Worm (Caenorhabditis elegans): Measurements from ENCODE around the gene Y46G5A.7.
"Not testable (repeated sequence)": the region's sequence is repeated elsewhere in the genome, so short reads cannot be mapped to it uniquely, and the experiment has no call there.

DNA sequence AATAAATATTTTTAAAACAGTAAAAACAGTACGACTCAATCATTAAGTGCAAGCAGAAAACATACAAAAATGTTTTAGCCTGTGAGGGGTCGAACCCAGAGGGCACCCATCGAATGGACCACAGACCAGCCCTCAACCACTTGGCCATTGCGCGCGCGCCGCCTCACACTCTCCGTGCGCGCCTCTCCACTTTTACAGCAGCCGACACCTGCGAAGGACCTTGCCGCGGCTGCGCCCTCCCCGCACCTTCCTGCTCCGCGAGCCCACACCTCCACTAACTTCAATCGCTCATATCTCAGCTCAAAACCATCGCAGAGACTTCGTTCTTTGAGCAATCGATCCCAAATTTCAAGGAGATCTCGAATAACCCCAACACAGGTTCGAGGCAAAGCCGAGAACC, 22.2 kb upstream of the Y46G5A.7 start:
- not testable (repeated sequence) for TF ChIP-seq elt-3 (tag; optimal IDR thresholded peaks at IDR 0.05); fos-1 (tag; optimal IDR thresholded peaks at IDR 0.05); egl-5 (tag; optimal IDR thresholded peaks at IDR 0.05); nhr-28 (tag; optimal IDR thresholded peaks at IDR 0.05); ama-1 (optimal IDR thresholded peaks at IDR 0.05); nhr-23 (tag; optimal IDR thresholded peaks at IDR 0.05); jun-1 (tag; optimal IDR thresholded peaks at IDR 0.05); zag-1 (tag; optimal IDR thresholded peaks at IDR 0.05)

Measured in whole organism, L3 larva.